Fruit fly (Drosophila melanogaster): Measurements from ENCODE around the gene CG2444.
A peak's percentile ranks its signal among the peaks of the same experiment; 100 is the strongest.

CG2444 gene

DNA sequence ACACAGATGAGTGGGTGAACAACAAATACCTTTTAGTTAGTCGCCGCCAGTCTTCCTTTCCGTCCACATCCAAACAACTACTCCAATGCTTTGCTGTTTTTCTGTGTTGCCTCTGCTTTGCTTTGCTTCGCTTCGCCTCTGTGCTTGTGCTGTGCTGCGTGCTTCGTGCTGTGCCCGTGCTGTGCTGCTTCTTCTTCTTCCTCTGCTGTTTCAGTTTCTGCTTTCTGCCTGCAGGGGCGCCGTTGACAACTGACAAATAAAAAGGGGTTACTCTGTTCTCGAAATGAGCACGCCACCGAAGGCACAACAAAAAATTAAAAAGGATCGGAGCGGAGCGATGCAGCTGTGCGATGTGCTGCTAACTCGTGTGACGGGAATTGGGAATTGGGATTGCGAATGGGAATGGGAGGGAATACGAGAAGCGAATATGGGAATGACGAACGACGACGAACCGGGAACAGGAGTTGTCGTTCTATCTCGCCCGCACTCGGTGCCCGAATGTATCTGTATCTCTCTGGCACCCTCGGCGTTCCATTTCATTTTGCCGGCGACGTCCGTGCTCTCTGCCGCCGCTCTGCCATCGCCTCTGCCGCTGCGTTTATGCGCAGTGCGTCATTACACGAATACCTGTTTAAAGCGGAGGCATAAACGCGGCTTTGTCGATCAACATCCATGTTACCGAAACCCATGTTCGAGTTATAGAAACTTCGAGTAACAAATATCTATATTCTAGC, 9.6 kb upstream of the CG2444 start:
- TF ChIP-seq Mio (GFP tag; optimal IDR thresholded peaks at IDR 0.05) (no peak), Dfd (GFP tag; optimal IDR thresholded peaks at IDR 0.05) (no peak), woc (GFP tag; optimal IDR thresholded peaks at IDR 0.05) (peak; percentile 88), dl (GFP tag; optimal IDR thresholded peaks at IDR 0.05; ENCODE audit: insufficient read depth in 1 of 2, partially characterized antibody in 2 of 2) (peak; percentile 15 to 57), br (GFP tag; optimal IDR thresholded peaks at IDR 0.05) (peak; percentile 62), Hnf4 (GFP tag; optimal IDR thresholded peaks at IDR 0.05) (no peak), CG9705 (GFP tag; optimal IDR thresholded peaks at IDR 0.05) (no peak), Rel (GFP tag; optimal IDR thresholded peaks at IDR 0.05) (no peak), Rel (tag; optimal IDR thresholded peaks at IDR 0.05) (peak; percentile 42), N (GFP tag; optimal IDR thresholded peaks at IDR 0.05) (no peak), CG32264 (GFP tag; optimal IDR thresholded peaks at IDR 0.05) (no peak), h (GFP tag; optimal IDR thresholded peaks at IDR 0.05) (no peak), sv (GFP tag; optimal IDR thresholded peaks at IDR 0.05) (no peak), dsf (GFP tag; optimal IDR thresholded peaks at IDR 0.05; ENCODE audit: borderline replicate concordance) (no peak), sage (GFP tag; optimal IDR thresholded peaks at IDR 0.05) (no peak), ey (GFP tag; optimal IDR thresholded peaks at IDR 0.05) (no peak), psq (GFP tag; optimal IDR thresholded peaks at IDR 0.05) (peak; percentile 99), Jra (GFP tag; optimal IDR thresholded peaks at IDR 0.05) (no peak), Vsx2 (GFP tag; optimal IDR thresholded peaks at IDR 0.05; ENCODE audit: partially characterized antibody) (no peak), usp (GFP tag; optimal IDR thresholded peaks at IDR 0.05) (no peak), HLH106 (tag; optimal IDR thresholded peaks at IDR 0.05) (peak; percentile 47), jim (GFP tag; optimal IDR thresholded peaks at IDR 0.05) (no peak), rgr (GFP tag; optimal IDR thresholded peaks at IDR 0.05) (no peak), Hr78 (GFP tag; optimal IDR thresholded peaks at IDR 0.05) (no peak), Myc (optimal IDR thresholded peaks at IDR 0.05) (no peak), Abd-B (GFP tag; optimal IDR thresholded peaks at IDR 0.05) (no peak), Sp1 (GFP tag; optimal IDR thresholded peaks at IDR 0.05) (no peak), dmrt93B (GFP tag; optimal IDR thresholded peaks at IDR 0.05) (peak; percentile 44), Dif (GFP tag; optimal IDR thresholded peaks at IDR 0.05; ENCODE audit: partially characterized antibody) (no peak), OdsH (GFP tag; optimal IDR thresholded peaks at IDR 0.05) (peak; percentile 40), CrebA (GFP tag; optimal IDR thresholded peaks at IDR 0.05; ENCODE audit: borderline replicate concordance) (no peak), fru (GFP tag; optimal IDR thresholded peaks at IDR 0.05) (peak; percentile 28), foxo (GFP tag; optimal IDR thresholded peaks at IDR 0.05) (peak in 1 of 2 experiments; percentile 56), tai (GFP tag; optimal IDR thresholded peaks at IDR 0.05) (no peak), GATAd (GFP tag; optimal IDR thresholded peaks at IDR 0.05) (no peak), pan (optimal IDR thresholded peaks at IDR 0.05) (no peak), brk (GFP tag; optimal IDR thresholded peaks at IDR 0.05) (peak; percentile 48), Hr83 (GFP tag; optimal IDR thresholded peaks at IDR 0.05; ENCODE audit: poor library complexity, severe bottlenecking) (peak; percentile 22), lola (GFP tag; optimal IDR thresholded peaks at IDR 0.05) (no peak)

DNA sequence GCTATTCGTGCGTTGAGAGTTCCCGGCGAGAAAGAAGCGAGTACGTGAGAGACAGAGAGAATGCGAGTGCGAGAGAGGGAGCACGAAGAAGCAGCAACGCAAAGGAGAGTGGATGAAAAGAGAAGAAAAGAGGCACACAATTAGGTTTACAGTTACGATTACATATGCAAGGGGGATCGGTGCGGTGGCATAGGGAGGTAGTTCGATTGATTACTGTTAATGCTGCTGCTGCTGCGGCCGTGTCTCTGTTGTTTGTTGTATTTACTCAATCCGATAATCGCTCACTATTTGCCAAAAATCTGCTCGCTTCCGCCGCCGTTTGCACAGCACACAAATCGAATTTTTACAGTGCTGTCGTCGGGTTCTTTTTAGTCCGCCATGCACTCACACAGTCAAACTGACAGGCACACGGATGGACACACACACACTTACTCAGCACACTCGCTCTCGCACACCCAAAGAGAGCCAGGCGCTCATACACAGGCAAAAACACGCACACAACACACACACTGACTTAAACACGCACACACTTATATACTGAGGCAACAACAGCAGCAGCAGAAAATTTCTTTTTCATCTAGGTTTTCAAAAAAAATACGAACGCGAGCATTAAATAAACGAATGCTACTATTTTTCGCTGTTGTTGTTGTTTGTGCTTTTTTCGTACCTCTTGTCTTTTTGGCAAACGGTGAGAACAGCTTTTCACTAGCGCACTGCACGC, 8.9 kb upstream of the CG2444 start:
- TF ChIP-seq HLH106 (tag; optimal IDR thresholded peaks at IDR 0.05) = no peak
- TF ChIP-seq Abd-B (GFP tag; optimal IDR thresholded peaks at IDR 0.05) = peak; percentile 25
- peak; percentile 12 for TF ChIP-seq Rel (GFP tag; optimal IDR thresholded peaks at IDR 0.05)
- TF ChIP-seq Rel (tag; optimal IDR thresholded peaks at IDR 0.05) = peak; percentile 59
- TF ChIP-seq dl (GFP tag; optimal IDR thresholded peaks at IDR 0.05; ENCODE audit: insufficient read depth in 1 of 2, partially characterized antibody in 2 of 2) = peak; percentile 86 to 91
- no peak for TF ChIP-seq woc (GFP tag; optimal IDR thresholded peaks at IDR 0.05)
- TF ChIP-seq Dif (GFP tag; optimal IDR thresholded peaks at IDR 0.05; ENCODE audit: partially characterized antibody) = peak; percentile 91
- TF ChIP-seq sv (GFP tag; optimal IDR thresholded peaks at IDR 0.05) = no peak
- TF ChIP-seq Hr83 (GFP tag; optimal IDR thresholded peaks at IDR 0.05; ENCODE audit: poor library complexity, severe bottlenecking) = peak; percentile 47
- peak; percentile 91 for TF ChIP-seq psq (GFP tag; optimal IDR thresholded peaks at IDR 0.05)
- TF ChIP-seq Hr78 (GFP tag; optimal IDR thresholded peaks at IDR 0.05) = peak; percentile 48
- TF ChIP-seq Sp1 (GFP tag; optimal IDR thresholded peaks at IDR 0.05) = peak; percentile 15
- peak; percentile 29 for TF ChIP-seq OdsH (GFP tag; optimal IDR thresholded peaks at IDR 0.05)
- no peak for TF ChIP-seq CG9705 (GFP tag; optimal IDR thresholded peaks at IDR 0.05)
- TF ChIP-seq rgr (GFP tag; optimal IDR thresholded peaks at IDR 0.05) = peak; percentile 26
- no peak for TF ChIP-seq pan (optimal IDR thresholded peaks at IDR 0.05)
- TF ChIP-seq lola (GFP tag; optimal IDR thresholded peaks at IDR 0.05) = no peak
- no peak for TF ChIP-seq Hnf4 (GFP tag; optimal IDR thresholded peaks at IDR 0.05)
- peak; percentile 38 for TF ChIP-seq h (GFP tag; optimal IDR thresholded peaks at IDR 0.05)
- peak; percentile 81 for TF ChIP-seq N (GFP tag; optimal IDR thresholded peaks at IDR 0.05)

Data from whole organism, wandering third instar larva.